Worm (Caenorhabditis elegans) whole organism, dauer: ENCODE measurements around the gene C46C2.2.
"Not testable (repeated sequence)": the region's sequence is repeated elsewhere in the genome, so short reads cannot be mapped to it uniquely, and the experiment has no call there.

Experiments used
- unc-62 ChIP-seq: sonication (generic microtip); optimal IDR thresholded peaks from 2 replicates; lab custom pipeline; 2017; ENCODE audit warnings: missing biosample characterization, missing genetic modification reagents, missing genetic modification characterization

The C46C2.2 gene

DNA sequence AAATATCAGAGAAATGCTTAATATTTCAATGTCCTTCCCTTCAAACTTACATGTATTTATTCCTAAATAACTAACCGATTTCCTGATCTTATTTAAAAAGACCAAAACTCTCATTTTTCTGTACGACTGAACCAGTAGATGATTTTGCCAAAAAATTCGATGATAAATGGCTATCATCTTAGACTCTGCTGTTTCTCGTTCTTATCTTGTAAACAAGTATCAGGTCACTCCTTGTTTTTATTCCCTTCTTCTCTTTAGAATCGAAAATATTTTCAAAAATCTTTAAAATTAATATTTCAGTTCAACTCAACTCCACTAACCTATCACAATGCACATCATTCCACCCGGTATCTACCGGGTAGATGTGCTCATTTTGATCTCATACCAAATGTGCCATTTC lies at the start of gene C46C2.2:
Gene C46C2.2 (plus strand): TSS at position 301 of the 400 bp plus-strand sequence.
- no peak for TF ChIP-seq unc-62 (GFP tag; lab: Kevin White, UChicago)

DNA sequence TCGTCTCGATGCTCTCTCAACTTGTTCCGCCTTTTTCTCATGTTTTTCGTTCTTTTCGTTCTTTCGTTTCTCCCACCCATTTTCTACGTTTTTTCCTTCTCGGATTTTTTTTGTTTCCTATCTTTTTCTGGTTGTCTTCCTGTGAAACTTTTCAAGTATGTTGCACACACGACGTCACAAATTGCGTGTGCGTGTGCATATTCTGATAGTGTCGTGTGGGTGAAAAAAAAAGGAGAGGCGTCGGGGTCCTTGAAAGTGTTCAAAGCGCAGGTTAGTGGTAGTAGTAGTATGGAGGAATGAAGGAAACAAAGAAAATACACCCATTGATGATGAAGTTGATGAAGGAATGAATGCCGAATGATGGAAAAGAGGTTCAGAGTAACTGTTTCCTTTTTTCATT lies 47.8 kb upstream of the C46C2.2 start:
- TF ChIP-seq unc-62 (GFP tag; lab: Kevin White, UChicago): no peak

ce11 chrIV:9184547-9184946 lies 33.0 kb upstream of the C46C2.2 start, which contains the start of gene C07C7.1:
C07C7.1 (plus strand) TSS chrIV:9184847.
- no peak for TF ChIP-seq unc-62 (GFP tag; lab: Kevin White, UChicago)

DNA sequence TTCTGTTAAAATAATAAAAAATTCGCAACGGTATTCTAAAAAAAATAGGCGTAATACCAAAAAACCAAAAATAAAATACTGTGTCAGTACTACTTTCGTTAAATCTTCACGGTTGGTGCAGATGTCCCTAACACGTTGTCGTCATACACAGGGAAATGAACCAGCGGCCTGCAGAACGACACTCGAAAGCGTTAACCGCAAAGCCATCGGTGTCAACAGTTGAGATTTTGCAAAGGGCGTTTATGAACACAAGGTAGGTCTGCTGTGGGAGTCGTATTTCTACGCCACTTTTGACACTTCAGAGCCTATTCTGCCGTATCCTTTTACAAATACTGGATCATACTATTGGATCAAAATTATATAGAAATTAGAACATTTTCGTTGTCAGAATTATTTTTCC lies 26.3 kb upstream of the C46C2.2 start:
- no peak for TF ChIP-seq unc-62 (GFP tag; lab: Kevin White, UChicago)

DNA sequence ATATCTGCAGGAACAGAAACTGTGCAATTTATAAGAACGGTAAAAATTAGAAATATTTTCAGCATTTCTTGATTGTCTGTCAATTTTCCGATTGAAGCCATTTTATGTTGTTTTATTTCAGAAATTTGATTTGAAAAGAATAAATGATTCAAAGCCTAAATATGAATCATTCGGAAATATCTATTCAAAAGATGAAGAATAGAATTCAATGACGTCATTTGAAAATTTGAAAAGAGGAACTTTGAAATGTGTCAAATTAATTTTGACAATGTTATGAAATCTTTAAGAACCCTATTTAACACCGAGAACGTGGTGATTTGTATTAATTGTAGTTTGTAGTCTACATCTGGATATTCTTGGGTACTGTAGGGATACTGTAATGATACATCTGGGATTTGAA lies 25.0 kb upstream of the C46C2.2 start, which contains the start of gene C46C2.5:
Gene C46C2.5 (minus strand): TSS at position 101 of the 400 bp plus-strand sequence.
- TF ChIP-seq unc-62 (GFP tag; lab: Kevin White, UChicago): no peak

ce11 chrIV:9194524-9194923 lies 23.0 kb upstream of the C46C2.2 start, which contains the start of gene C46C2.7:
C46C2.7 (plus strand) TSS chrIV:9194824.
- not testable (repeated sequence) for TF ChIP-seq unc-62 (GFP tag; lab: Kevin White, UChicago)

- no peak for TF ChIP-seq unc-62 (GFP tag; lab: Kevin White, UChicago)
Observed at ce11 chrIV:9196755-9197154, 20.8 kb upstream of the C46C2.2 start.

ce11 chrIV:9198136-9198535 lies 19.4 kb upstream of the C46C2.2 start:
- TF ChIP-seq unc-62 (GFP tag; lab: Kevin White, UChicago): no peak

DNA sequence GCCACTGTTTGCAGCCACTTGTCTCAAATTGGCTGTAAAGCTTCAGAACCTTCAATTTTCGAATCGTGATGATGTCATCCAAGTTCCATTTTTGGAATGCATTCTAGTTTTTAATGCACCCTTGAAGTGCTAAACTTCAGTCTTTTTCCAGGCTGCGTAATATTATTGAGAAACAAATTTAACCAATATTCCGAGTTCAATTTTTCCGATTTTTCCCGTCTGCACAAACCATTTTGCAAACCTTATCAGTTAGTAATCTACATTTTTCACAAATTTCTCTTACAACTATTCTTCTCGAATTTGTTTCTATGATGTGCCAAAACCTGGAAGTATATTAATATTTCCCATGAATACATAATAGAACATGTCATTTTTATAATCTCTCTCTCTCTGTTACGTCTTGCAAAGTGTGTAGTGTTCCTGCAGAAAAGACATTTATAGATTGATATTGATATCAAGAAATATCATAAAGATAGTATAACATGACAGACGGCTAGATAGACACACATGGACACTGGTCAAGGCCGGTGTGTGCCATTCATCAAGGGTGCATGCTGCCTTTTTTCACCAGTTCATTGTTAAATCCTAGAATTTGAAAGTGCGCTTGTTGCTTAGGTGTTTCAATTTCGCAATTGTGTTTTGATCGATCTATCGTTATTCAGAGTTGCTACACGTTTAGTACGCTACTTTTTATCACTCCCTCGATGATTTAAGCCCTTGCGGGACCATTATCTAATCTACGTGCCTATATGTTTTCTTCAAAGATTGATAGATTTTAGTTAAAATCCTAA lies 18.2 kb upstream of the C46C2.2 start:
- TF ChIP-seq unc-62 (GFP tag; lab: Kevin White, UChicago): no peak

ce11 chrIV:9199939-9200202 lies 17.7 kb upstream of the C46C2.2 start, which contains the start of gene wnk-1:
wnk-1 (plus strand) TSS chrIV:9200103.
- TF ChIP-seq unc-62 (GFP tag; lab: Kevin White, UChicago): no peak

- TF ChIP-seq unc-62 (GFP tag; lab: Kevin White, UChicago): no peak
Observed at ce11 chrIV:9210841-9211240, 6.7 kb upstream of the C46C2.2 start.

DNA sequence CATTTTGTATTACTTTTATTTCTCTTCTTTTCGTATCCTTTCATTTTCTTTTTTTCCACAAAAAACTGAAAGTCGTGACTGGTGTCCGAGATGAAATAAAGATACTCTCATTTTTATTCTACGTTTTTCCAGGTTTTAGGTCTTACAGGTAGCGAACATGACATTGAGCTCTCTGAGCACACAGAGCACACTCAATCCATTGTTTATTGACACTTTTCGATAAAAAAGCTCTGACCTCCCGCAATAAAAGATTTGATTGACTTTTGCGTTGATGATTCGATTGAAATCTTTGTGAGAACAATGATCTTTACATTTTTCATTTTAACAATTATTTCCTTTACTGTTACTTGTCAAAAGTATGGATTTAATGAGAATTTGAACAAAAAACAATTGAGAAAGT lies 5.4 kb upstream of the C46C2.2 start, which contains the start of gene C46C2.6:
Gene C46C2.6 (plus strand): TSS at position 301 of the 400 bp plus-strand sequence.
- TF ChIP-seq unc-62 (GFP tag; lab: Kevin White, UChicago): no peak

DNA sequence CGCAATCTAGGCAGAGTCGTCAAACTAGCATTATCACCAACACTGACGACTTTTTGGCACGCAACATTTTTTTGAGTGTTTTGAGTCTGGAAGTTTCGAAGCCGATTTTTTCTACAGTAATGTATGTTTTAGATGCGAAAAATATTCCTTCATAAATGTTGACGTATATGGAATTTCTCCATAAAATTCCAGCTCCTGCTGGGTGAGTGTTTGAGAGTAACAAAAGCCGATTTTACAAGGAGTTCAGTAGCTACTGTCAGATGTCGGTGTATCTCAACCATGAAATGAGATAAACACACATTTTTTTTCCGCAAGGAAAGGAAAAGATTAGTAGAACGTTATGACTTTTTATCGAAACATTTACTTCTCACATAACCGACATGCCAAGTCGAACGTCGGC lies 2.7 kb upstream of the C46C2.2 start:
- TF ChIP-seq unc-62 (GFP tag; lab: Kevin White, UChicago): no peak

DNA sequence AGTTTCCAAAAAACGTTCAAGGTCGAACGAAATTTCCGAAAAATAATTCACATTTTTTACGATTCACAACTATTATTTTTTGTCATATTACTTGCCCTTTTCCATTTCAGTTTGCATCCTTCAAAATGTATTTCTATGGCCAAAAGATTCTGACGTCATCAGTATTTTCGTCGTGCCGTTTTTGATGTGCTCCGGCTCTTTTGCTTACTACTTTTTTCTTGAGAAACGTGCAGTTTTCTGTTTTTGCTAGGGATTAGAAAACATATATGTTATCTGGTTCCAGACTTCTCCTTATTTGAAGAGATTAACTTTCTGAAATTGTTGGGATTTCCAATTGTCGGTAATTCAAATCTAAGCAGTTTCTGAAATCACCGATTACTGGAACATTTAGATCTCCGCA lies 1.7 kb upstream of the C46C2.2 start:
- no peak for TF ChIP-seq unc-62 (GFP tag; lab: Kevin White, UChicago)

- TF ChIP-seq unc-62 (GFP tag; lab: Kevin White, UChicago): no peak
Observed at ce11 chrIV:9216437-9216836, 1.1 kb upstream of the C46C2.2 start.

DNA sequence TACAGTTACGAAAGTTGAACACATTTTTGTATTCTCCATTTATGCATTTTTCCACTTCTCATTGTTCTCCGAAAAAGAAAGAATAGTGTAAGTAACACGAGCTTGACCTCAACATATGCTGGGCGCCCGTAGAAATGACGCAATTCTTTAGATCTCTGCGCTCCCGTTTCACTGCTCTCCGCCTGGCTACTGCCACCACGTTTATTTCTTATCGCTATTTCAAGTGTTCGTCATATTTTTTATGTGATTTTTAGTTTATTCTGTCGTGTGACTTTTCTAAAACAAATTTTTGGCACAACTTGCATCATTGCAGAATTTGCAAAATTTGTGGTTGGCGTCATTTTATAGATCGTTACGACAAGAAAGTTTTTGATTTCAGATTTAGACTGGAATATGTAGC lies 570 bp upstream of the C46C2.2 start:
- no peak for TF ChIP-seq unc-62 (GFP tag; lab: Kevin White, UChicago)

- TF ChIP-seq unc-62 (GFP tag; lab: Kevin White, UChicago): no peak
Observed at ce11 chrIV:9218415-9218814, 889 bp downstream of the C46C2.2 start.
